Fruit fly (Drosophila melanogaster): Measurements from ENCODE around the gene CG32603.

CG32603 gene

DNA sequence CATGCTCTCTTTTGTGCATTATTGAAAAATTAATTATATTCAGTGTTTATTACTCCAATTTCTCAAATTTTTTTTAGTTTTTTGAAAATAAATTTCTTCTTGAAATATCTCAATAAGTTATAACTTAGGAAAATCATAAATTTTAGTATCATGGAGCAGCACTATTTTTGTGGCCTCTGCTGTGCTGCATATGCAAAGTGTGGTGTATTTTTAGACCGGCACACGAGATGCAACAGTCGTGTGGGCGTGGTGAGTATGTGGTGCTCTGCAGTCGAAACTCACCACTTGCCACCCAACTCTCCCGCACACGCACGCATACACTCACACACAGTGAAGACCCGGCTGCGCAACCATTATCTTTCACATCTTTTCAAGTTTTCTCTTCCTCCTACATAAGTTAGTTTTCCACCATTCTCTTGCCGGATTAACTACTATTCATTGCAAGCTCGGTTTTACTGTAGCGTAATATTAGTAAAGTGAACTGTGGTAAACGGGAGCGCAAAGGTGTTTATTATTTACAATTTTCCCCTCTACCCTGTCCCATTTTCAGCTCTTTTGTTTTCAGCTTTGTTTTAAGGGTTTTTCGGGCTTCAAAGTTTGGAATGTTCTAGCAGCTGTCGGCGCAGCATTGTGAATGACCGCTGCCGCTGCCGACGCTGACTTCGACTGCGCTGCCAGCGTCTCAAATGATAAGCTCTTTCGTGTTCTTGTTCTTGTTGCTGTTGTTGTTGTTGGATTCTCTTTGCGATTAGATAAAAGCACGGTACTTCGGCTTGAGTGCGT is 24.3 kb downstream of the CG32603 start (continued):
- TF ChIP-seq MESR4 (GFP tag; optimal IDR thresholded peaks at IDR 0.05) (no peak), H2.0 (GFP tag; IDR thresholded peaks at IDR 0.05) (peak; percentile 47), Six4 (GFP tag; optimal IDR thresholded peaks at IDR 0.05) (peak; percentile 58), hbn (GFP tag; IDR thresholded peaks at IDR 0.05; ENCODE audit: partially characterized antibody) (no peak), nom (GFP tag; optimal IDR thresholded peaks at IDR 0.05) (peak; percentile 74), nerfin-2 (GFP tag; IDR thresholded peaks at IDR 0.05; ENCODE audit: partially characterized antibody) (no peak), Sry-β (GFP tag; optimal IDR thresholded peaks at IDR 0.05) (peak; percentile 9), pum (GFP tag; optimal IDR thresholded peaks at IDR 0.05) (peak; percentile 46), CG2116 (GFP tag; optimal IDR thresholded peaks at IDR 0.05) (peak; percentile 10), otp (GFP tag; IDR thresholded peaks at IDR 0.05) (peak; percentile 59; the same call in 2 of the 3 replicates), Dbx (GFP tag; IDR thresholded peaks at IDR 0.05) (no peak), Atf-2 (GFP tag; optimal IDR thresholded peaks at IDR 0.05) (peak; percentile 22), CG10267 (tag; optimal IDR thresholded peaks at IDR 0.05) (peak; percentile 70), pnt (GFP tag; optimal IDR thresholded peaks at IDR 0.05) (peak; percentile 41), CG13894 (tag; optimal IDR thresholded peaks at IDR 0.05) (no peak), chif (GFP tag; optimal IDR thresholded peaks at IDR 0.05) (peak; percentile 7 to 54), CG10209 (GFP tag; optimal IDR thresholded peaks at IDR 0.05) (peak; percentile 38), nau (GFP tag; optimal IDR thresholded peaks at IDR 0.05) (peak; percentile 43), kay (GFP tag; optimal IDR thresholded peaks at IDR 0.05) (no peak), CG4282 (GFP tag; optimal IDR thresholded peaks at IDR 0.05) (no peak), CG4328 (GFP tag; optimal IDR thresholded peaks at IDR 0.05) (peak; percentile 50), D (optimal IDR thresholded peaks at IDR 0.05) (no peak), D (GFP tag; optimal IDR thresholded peaks at IDR 0.05) (peak; percentile 75), CG6254 (GFP tag; optimal IDR thresholded peaks at IDR 0.05) (peak; percentile 67), pita (GFP tag; optimal IDR thresholded peaks at IDR 0.05) (no peak), CG11504 (tag; optimal IDR thresholded peaks at IDR 0.05) (peak; percentile 83), CG18619 (GFP tag; optimal IDR thresholded peaks at IDR 0.05) (peak; percentile 40), Awh (GFP tag; IDR thresholded peaks at IDR 0.05) (no peak; the same call in 1 of the 2 replicates), onecut (GFP tag; IDR thresholded peaks at IDR 0.05) (peak; percentile 74), Myb (GFP tag; optimal IDR thresholded peaks at IDR 0.05) (peak; percentile 1), Meics (GFP tag; optimal IDR thresholded peaks at IDR 0.05) (peak; percentile 41), ase (GFP tag; IDR thresholded peaks at IDR 0.05) (0 out of 3 replicates have a peak, but pooled peaks have one; percentile 56), CG2712 (tag; optimal IDR thresholded peaks at IDR 0.05) (peak; percentile 71), CG30403 (GFP tag; optimal IDR thresholded peaks at IDR 0.05) (peak; percentile 63), tx (GFP tag; optimal IDR thresholded peaks at IDR 0.05) (no peak), CG7987 (GFP tag; optimal IDR thresholded peaks at IDR 0.05) (no peak), CG34376 (GFP tag; optimal IDR thresholded peaks at IDR 0.05) (no peak), CG17385 (GFP tag; optimal IDR thresholded peaks at IDR 0.05) (peak; percentile 59), CG1647 (GFP tag; optimal IDR thresholded peaks at IDR 0.05) (no peak), Pdp1 (GFP tag; optimal IDR thresholded peaks at IDR 0.05) (peak; percentile 34 to 41), CG12659 (GFP tag; optimal IDR thresholded peaks at IDR 0.05) (peak; percentile 48), CG6654 (GFP tag; optimal IDR thresholded peaks at IDR 0.05) (no peak), kah (GFP tag; optimal IDR thresholded peaks at IDR 0.05) (peak; percentile 49), crp (GFP tag; optimal IDR thresholded peaks at IDR 0.05) (peak in 1 of 2 experiments; percentile 13), mam (GFP tag; optimal IDR thresholded peaks at IDR 0.05) (no peak), tgo (GFP tag; IDR thresholded peaks at IDR 0.05) (0 out of 3 replicates have a peak, but pooled peaks have one; percentile 31), sd (tag; optimal IDR thresholded peaks at IDR 0.05) (no peak), Adf1 (GFP tag; IDR thresholded peaks at IDR 0.05) (peak; percentile 97)
